Worm (Caenorhabditis elegans) whole organism, early embryonic: ENCODE results near the gene T04G9.6.

Experiments
- B0310.2 ChIP-seq: sonication (generic microtip); optimal IDR thresholded peaks from 2 replicates; lab custom pipeline; 2016; ENCODE audit warnings: mild to moderate bottlenecking, missing genetic modification characterization, missing compliant biosample characterization
- F13C5.2 ChIP-seq: sonication (generic microtip); optimal IDR thresholded peaks from 2 replicates; lab custom pipeline; 2017; ENCODE audit warnings: mild to moderate bottlenecking, missing genetic modification characterization, inconsistent platforms, missing compliant biosample characterization
- aly-1 ChIP-seq: sonication (generic microtip); optimal IDR thresholded peaks from 2 replicates; lab custom pipeline; 2016; ENCODE audit warnings: missing genetic modification characterization, missing compliant biosample characterization
- ama-1 ChIP-seq: fragments of 150-350 bp; optimal IDR thresholded peaks from 2 replicates; lab custom pipeline; 2014
- ceh-13 ChIP-seq: fragments of 200-800 bp; sonication (Bioruptor generic); optimal IDR thresholded peaks from 2 replicates; lab custom pipeline; 2018; ENCODE audit warnings: mild to moderate bottlenecking, missing genetic modification characterization, missing compliant biosample characterization
- ceh-36 ChIP-seq: sonication (generic microtip); optimal IDR thresholded peaks from 2 replicates; lab custom pipeline; 2016; ENCODE audit warnings: missing genetic modification characterization, inconsistent platforms, missing compliant biosample characterization
- ets-7 ChIP-seq: sonication (generic microtip); optimal IDR thresholded peaks from 2 replicates; lab custom pipeline; 2016; ENCODE audit warnings: missing genotype, missing genetic modification characterization, missing compliant biosample characterization
- flt-1 ChIP-seq: fragments of 200-800 bp; sonication (Bioruptor generic); IDR thresholded peaks from 2 replicates; pipeline ENCODE4 v1.3.6; 2022; ENCODE audit warnings: missing genetic modification characterization, missing compliant biosample characterization
- hmbx-1 ChIP-seq: sonication (generic microtip); optimal IDR thresholded peaks from 2 replicates; lab custom pipeline; 2016; ENCODE audit warnings: mild to moderate bottlenecking, missing genetic modification characterization, missing compliant biosample characterization
- hmg-4 ChIP-seq: fragments of 200-800 bp; sonication (Bioruptor generic); optimal IDR thresholded peaks from 2 replicates; lab custom pipeline; 2018; ENCODE audit warnings: mild to moderate bottlenecking, missing genetic modification characterization, missing compliant biosample characterization
- hnd-1 ChIP-seq: sonication (generic microtip); optimal IDR thresholded peaks from 2 replicates; lab custom pipeline; 2016; ENCODE audit warnings: missing genetic modification characterization, missing compliant biosample characterization
- pes-1 ChIP-seq: fragments of 200-800 bp; sonication (Bioruptor generic); IDR thresholded peaks from 2 replicates; pipeline ENCODE4 v1.3.6; 2022; ENCODE audit warnings: missing genetic modification reagents, missing genetic modification characterization, missing compliant biosample characterization
- scrt-1 ChIP-seq: fragments of 200-800 bp; sonication (Bioruptor generic); IDR thresholded peaks from 2 replicates; pipeline ENCODE4 v1.3.6; 2022; ENCODE audit warnings: missing genetic modification characterization, missing compliant biosample characterization
- sea-1 ChIP-seq: fragments of 200-800 bp; sonication (Bioruptor generic); conservative IDR thresholded peaks from 2 replicates; pipeline ENCODE4 v1.3.6; 2022; ENCODE audit warnings: missing genetic modification characterization, missing compliant biosample characterization
- tbx-11 ChIP-seq: fragments of 200-800 bp; sonication (Bioruptor generic); IDR thresholded peaks from 2 replicates; pipeline ENCODE4 v1.3.6; 2022; ENCODE audit warnings: missing genetic modification characterization, missing compliant biosample characterization
- tbx-37 ChIP-seq: fragments of 200-800 bp; sonication (Bioruptor generic); conservative IDR thresholded peaks from 2 replicates; pipeline ENCODE4 v1.3.6; 2022; ENCODE audit warnings: missing genetic modification reagents, missing genetic modification characterization, missing compliant biosample characterization
- tra-4 ChIP-seq: sonication (generic microtip); optimal IDR thresholded peaks from 2 replicates; lab custom pipeline; 2017; ENCODE audit warnings: missing genetic modification characterization, missing compliant biosample characterization

The T04G9.6 gene

DNA sequence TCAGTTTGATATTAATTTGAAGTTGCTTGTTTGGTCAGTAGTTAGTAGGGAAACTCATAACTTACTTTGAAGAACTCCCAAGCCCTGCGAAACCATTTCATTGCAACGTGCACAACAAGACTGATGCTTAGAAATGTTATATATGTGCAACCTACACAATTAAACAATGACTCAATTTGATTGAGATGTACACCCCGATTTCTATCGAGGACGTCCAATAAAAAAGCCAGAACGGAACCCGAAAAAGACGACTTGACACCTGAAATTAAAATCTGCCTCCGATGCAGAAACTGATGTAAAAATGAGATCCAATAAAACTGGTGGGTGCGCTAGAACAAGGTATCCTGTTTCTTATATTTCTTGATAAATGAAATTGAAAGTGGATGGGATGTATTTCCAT lies at the start of gene T04G9.6:
T04G9.6 (minus strand) TSS at position 101 of the 400 bp plus-strand sequence.
- no peak for TF ChIP-seq ets-7 (tag; lab: Kevin White, UChicago)
- TF ChIP-seq hmbx-1 (tag; lab: Kevin White, UChicago): no peak
- no peak for TF ChIP-seq B0310.2 (tag; lab: Kevin White, UChicago)
- TF ChIP-seq flt-1: no peak
- TF ChIP-seq pes-1: no peak
- TF ChIP-seq tra-4 (tag; lab: Kevin White, UChicago): no peak
- TF ChIP-seq aly-1 (tag; lab: Kevin White, UChicago): no peak
- TF ChIP-seq scrt-1: no peak
- no peak for TF ChIP-seq ama-1
- no peak for TF ChIP-seq F13C5.2
- TF ChIP-seq tbx-37: no peak
- TF ChIP-seq ceh-36 (tag; lab: Kevin White, UChicago): no peak
- no peak for TF ChIP-seq hnd-1 (tag; lab: Kevin White, UChicago)
- TF ChIP-seq hmg-4 (GFP tag; lab: Kevin White, UChicago): no peak
- TF ChIP-seq ceh-13 (GFP tag; lab: Kevin White, UChicago): no peak
- TF ChIP-seq sea-1 (GFP tag; lab: Robert Waterston, UW): no peak
- no peak for TF ChIP-seq tbx-11 (GFP tag; lab: Robert Waterston, UW)

DNA sequence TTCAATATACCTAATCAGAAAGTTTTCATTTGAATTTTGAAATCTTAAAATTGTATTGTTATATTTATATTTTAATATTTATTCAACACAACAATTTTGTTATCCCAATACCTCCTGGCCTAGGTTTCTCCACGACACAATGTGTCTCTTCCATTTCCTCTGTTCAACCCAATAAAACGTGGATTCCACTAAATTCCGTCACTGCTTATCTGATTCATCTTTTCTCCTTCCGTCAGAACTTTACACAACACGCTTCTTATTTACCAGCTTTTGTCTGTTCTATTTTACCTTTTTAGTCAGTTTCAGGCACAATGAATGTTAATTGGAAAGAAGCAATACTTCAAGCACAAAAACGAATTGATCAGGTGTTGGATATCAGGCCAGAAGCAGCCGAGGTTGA lies 49.7 kb upstream of the T04G9.6 start, which contains the start of gene F39H12.1:
F39H12.1 (plus strand) TSS at position 301 of the 400 bp plus-strand sequence.
- TF ChIP-seq ceh-36 (tag; lab: Kevin White, UChicago) (no peak), tbx-11 (GFP tag; lab: Robert Waterston, UW) (no peak), ama-1 (no peak), ets-7 (tag; lab: Kevin White, UChicago) (no peak), pes-1 (no peak), hmg-4 (GFP tag; lab: Kevin White, UChicago) (no peak), B0310.2 (tag; lab: Kevin White, UChicago) (no peak), flt-1 (no peak), tbx-37 (no peak), tra-4 (tag; lab: Kevin White, UChicago) (no peak)

DNA sequence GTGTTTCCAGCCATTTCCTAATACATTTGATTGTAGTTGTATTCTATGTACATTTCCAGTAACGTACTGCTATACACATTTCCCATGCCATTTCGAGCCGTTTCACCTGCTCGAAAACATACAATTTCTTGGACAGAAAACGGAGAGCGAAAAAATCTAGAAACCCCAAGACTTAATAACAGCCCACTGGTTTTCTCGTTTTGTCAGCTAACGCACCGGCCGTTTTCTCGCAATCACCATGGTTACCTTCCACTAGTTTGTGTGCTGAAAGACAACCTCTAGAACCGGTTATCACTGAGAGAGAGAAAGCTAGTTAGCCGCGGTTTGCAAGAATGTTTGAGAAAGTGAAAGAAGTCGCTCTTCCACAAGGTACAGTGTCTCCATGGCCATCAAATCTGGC lies 45.4 kb upstream of the T04G9.6 start:
- TF ChIP-seq hmbx-1 (tag; lab: Kevin White, UChicago): no peak
- TF ChIP-seq ama-1: no peak
- TF ChIP-seq ceh-13 (GFP tag; lab: Kevin White, UChicago): no peak
- TF ChIP-seq F13C5.2: no peak
- no peak for TF ChIP-seq scrt-1
- no peak for TF ChIP-seq ets-7 (tag; lab: Kevin White, UChicago)
- no peak for TF ChIP-seq tbx-11 (GFP tag; lab: Robert Waterston, UW)
- TF ChIP-seq hnd-1 (tag; lab: Kevin White, UChicago): no peak

DNA sequence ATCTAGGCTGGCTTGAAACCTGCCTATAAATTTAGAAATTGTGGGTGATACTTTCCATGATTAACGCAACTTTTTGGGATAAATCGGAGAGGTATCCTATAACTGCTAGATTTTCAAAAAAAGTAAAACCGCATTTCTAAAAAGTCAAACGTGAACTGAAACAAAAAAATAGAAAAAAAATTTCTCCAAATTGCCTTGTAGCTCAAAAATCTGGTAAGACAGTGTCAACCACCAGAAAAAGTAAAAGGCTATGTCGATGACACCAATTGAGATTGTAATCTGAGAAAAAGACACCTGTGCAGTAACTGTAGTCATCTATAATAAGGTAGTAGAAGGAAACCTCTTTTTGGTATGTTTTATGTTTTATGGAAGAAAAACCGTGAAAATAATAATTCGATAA lies 43.9 kb upstream of the T04G9.6 start, which contains the start of gene wdr-54:
wdr-54 (plus strand) TSS at position 301 of the 400 bp plus-strand sequence.
- TF ChIP-seq ets-7 (tag; lab: Kevin White, UChicago) (no peak), ceh-36 (tag; lab: Kevin White, UChicago) (no peak), ceh-13 (GFP tag; lab: Kevin White, UChicago) (no peak), ama-1 (no peak), scrt-1 (no peak), hnd-1 (tag; lab: Kevin White, UChicago) (no peak), B0310.2 (tag; lab: Kevin White, UChicago) (no peak), hmg-4 (GFP tag; lab: Kevin White, UChicago) (no peak), aly-1 (tag; lab: Kevin White, UChicago) (no peak), tbx-37 (no peak), hmbx-1 (tag; lab: Kevin White, UChicago) (no peak), tra-4 (tag; lab: Kevin White, UChicago) (no peak), F13C5.2 (no peak)

DNA sequence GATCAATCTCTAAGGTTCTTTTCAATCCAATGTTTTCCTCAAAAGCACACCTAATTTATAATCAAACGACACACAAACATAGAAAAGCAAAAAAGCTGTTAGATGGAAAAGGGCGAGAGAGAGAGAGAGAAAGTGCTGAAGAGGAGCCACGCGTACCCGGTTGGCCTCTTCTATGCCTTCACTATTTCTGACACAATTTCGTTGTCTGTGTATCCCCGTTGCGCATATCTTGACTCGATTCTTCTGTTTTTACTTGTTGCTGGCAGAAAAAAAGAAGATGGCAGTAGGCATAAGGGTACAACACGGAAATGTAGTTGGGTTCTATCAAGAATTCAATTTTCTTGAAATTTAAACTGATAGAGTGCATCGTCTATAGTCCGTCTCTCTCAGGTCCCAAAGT lies 42.7 kb upstream of the T04G9.6 start:
- TF ChIP-seq flt-1 (no peak), hmg-4 (GFP tag; lab: Kevin White, UChicago) (peak; percentile 53), F13C5.2 (peak; percentile 54)

DNA sequence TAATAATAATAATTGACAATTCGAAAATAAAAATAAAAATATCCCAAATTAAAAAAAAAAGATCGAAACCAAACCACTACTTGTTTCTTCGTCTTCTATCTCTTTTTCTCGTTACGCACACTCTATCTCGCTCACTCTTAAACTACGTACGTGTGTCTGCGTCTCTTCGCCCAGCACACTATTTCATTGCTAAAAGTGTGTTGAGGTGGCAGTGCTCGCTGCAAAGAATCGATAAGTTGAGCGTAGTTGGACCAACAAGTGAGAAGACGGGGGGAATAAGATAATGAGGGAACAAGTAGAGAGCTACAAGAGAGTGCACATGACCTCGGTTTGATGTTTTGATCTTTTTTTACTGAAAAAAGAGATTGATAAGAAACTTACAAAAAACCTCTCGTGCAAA lies 41.2 kb upstream of the T04G9.6 start:
- TF ChIP-seq tra-4 (tag; lab: Kevin White, UChicago) (no peak), ceh-36 (tag; lab: Kevin White, UChicago) (no peak), tbx-11 (GFP tag; lab: Robert Waterston, UW) (no peak), ets-7 (tag; lab: Kevin White, UChicago) (no peak), hmg-4 (GFP tag; lab: Kevin White, UChicago) (no peak), ama-1 (no peak), aly-1 (tag; lab: Kevin White, UChicago) (no peak), tbx-37 (no peak), hnd-1 (tag; lab: Kevin White, UChicago) (no peak), scrt-1 (no peak), pes-1 (no peak), flt-1 (no peak), F13C5.2 (no peak), sea-1 (GFP tag; lab: Robert Waterston, UW) (no peak), B0310.2 (tag; lab: Kevin White, UChicago) (no peak), ceh-13 (GFP tag; lab: Kevin White, UChicago) (no peak), hmbx-1 (tag; lab: Kevin White, UChicago) (no peak)

DNA sequence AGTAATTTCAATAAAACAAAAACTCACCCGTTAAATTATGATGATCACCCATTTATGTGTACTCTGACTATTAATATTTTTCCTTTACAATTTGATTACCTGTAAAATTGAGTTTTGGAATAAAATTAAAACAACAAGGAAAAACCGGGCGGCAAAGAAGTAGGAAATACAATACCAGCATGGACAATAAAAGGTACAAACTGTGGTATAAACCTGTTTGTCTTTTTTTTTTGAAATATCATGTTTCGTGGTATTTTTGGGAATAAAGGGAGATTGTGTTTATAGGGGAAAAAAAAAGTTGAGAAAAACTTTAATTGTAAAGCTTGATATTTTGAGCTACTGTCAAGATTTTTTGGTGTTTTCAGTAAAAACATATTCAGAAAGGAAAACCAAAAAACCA lies 40.6 kb upstream of the T04G9.6 start, which contains the start of gene daf-3:
daf-3 (minus strand) TSS at position 101 of the 400 bp plus-strand sequence.
- TF ChIP-seq scrt-1 (no peak), ceh-13 (GFP tag; lab: Kevin White, UChicago) (no peak), hnd-1 (tag; lab: Kevin White, UChicago) (no peak), aly-1 (tag; lab: Kevin White, UChicago) (no peak), hmg-4 (GFP tag; lab: Kevin White, UChicago) (no peak), flt-1 (no peak)

DNA sequence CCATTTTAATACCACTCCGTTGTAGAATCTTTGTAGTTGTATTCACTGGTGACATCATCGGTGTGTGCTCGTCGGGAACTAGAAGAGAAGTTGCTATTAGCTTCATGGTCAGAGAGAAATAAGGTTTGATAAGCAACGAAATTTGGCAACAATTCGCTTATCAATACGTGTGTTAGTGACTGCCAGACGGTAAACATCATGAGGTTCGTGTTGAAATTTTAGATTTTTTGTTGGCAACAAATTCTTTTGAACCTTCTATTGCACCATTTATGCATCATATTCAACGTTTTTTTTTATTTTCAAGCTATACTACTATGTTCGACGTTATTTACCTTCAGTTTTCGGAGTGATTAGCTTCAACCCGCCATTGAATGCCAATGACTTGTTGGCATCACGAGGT lies 39.0 kb upstream of the T04G9.6 start:
- no peak for TF ChIP-seq hmg-4 (GFP tag; lab: Kevin White, UChicago)
- no peak for TF ChIP-seq tbx-37
- TF ChIP-seq F13C5.2: no peak
- TF ChIP-seq hmbx-1 (tag; lab: Kevin White, UChicago): no peak
- no peak for TF ChIP-seq ceh-13 (GFP tag; lab: Kevin White, UChicago)
- no peak for TF ChIP-seq B0310.2 (tag; lab: Kevin White, UChicago)
- no peak for TF ChIP-seq hnd-1 (tag; lab: Kevin White, UChicago)
- TF ChIP-seq ama-1: no peak
- no peak for TF ChIP-seq ceh-36 (tag; lab: Kevin White, UChicago)
- TF ChIP-seq flt-1: no peak
- TF ChIP-seq sea-1 (GFP tag; lab: Robert Waterston, UW): no peak
- no peak for TF ChIP-seq scrt-1
- no peak for TF ChIP-seq ets-7 (tag; lab: Kevin White, UChicago)
- no peak for TF ChIP-seq aly-1 (tag; lab: Kevin White, UChicago)
- no peak for TF ChIP-seq tbx-11 (GFP tag; lab: Robert Waterston, UW)
- TF ChIP-seq pes-1: no peak
- no peak for TF ChIP-seq tra-4 (tag; lab: Kevin White, UChicago)
